Fruit fly (Drosophila melanogaster) whole organism, prepupa: Measurements from ENCODE around the gene CG10588.

Experiments
- CG10669 ChIP-seq: fragments of 200-800 bp; sonication (Bioruptor generic); optimal IDR thresholded peaks from 3 replicates; lab custom pipeline; 2018; ENCODE audit warnings: missing biosample characterization, mild to moderate bottlenecking, missing genetic modification characterization, moderate library complexity
- CG11762 ChIP-seq: fragments of 200-800 bp; sonication (Bioruptor generic); optimal IDR thresholded peaks from 3 replicates; lab custom pipeline; 2016; ENCODE audit warnings: missing biosample characterization, missing genetic modification characterization; ENCODE audit not compliant: insufficient read depth
- CG15336 ChIP-seq: fragments of 200-800 bp; sonication (Bioruptor generic); IDR thresholded peaks from 2 replicates; pipeline ENCODE4 v1.3.6; 2022; ENCODE audit warnings: missing biosample characterization, missing genetic modification characterization
- CG1621 ChIP-seq: fragments of 200-800 bp; sonication (Bioruptor generic); optimal IDR thresholded peaks from 3 replicates; lab custom pipeline; 2018; ENCODE audit warnings: missing biosample characterization, mild to moderate bottlenecking, missing genetic modification characterization
- CG31627 ChIP-seq: fragments of 200-800 bp; sonication (Bioruptor generic); optimal IDR thresholded peaks from 3 replicates; lab custom pipeline; 2016; ENCODE audit warnings: missing biosample characterization, missing genetic modification characterization
- CG32006 ChIP-seq: fragments of 200-800 bp; sonication (Bioruptor generic); optimal IDR thresholded peaks from 3 replicates; lab custom pipeline; 2017; ENCODE audit warnings: missing biosample characterization, mild to moderate bottlenecking, missing genetic modification characterization
- CG34406 ChIP-seq: fragments of 200-800 bp; sonication (Bioruptor generic); optimal IDR thresholded peaks from 3 replicates; lab custom pipeline; 2016; ENCODE audit warnings: missing biosample characterization, missing genetic modification characterization
- CG3919 ChIP-seq: fragments of 200-800 bp; sonication (Bioruptor generic); optimal IDR thresholded peaks from 3 replicates; lab custom pipeline; 2016; ENCODE audit warnings: missing biosample characterization, missing genetic modification characterization
- CG6163 ChIP-seq: fragments of 200-800 bp; sonication (Bioruptor generic); IDR thresholded peaks from 3 replicates; pipeline ENCODE4 v1.3.6; 2022; ENCODE audit warnings: missing biosample characterization, missing genetic modification characterization
- CG6276 ChIP-seq: fragments of 200-800 bp; sonication (Bioruptor generic); optimal IDR thresholded peaks from 2 replicates; lab custom pipeline; 2017; ENCODE audit warnings: missing biosample characterization, mild to moderate bottlenecking, missing genetic modification characterization
- CG6792 ChIP-seq: fragments of 200-800 bp; sonication (Bioruptor generic); optimal IDR thresholded peaks from 3 replicates; lab custom pipeline; 2016; ENCODE audit warnings: missing biosample characterization, missing genetic modification characterization
- CG6808 ChIP-seq: fragments of 200-800 bp; sonication (Bioruptor generic); optimal IDR thresholded peaks from 3 replicates; lab custom pipeline; 2017; ENCODE audit warnings: missing biosample characterization, missing genetic modification characterization, mild to moderate bottlenecking, moderate library complexity, missing genetic modification reagents
- CG6854 ChIP-seq: fragments of 200-800 bp; sonication (Bioruptor generic); optimal IDR thresholded peaks from 2 replicates; lab custom pipeline; 2017; ENCODE audit warnings: missing biosample characterization, mild to moderate bottlenecking, missing genetic modification characterization
- CG8319 ChIP-seq: fragments of 200-800 bp; sonication (Bioruptor generic); optimal IDR thresholded peaks from 3 replicates; lab custom pipeline; 2016; ENCODE audit warnings: missing biosample characterization, missing genetic modification characterization
- Eip75B ChIP-seq: fragments of 200-800 bp; sonication (Bioruptor generic); optimal IDR thresholded peaks from 3 replicates; lab custom pipeline; 2016; ENCODE audit warnings: missing biosample characterization, missing genetic modification characterization
- Eip78C ChIP-seq: fragments of 200-800 bp; sonication (Bioruptor generic); peaks from one replicate; lab custom pipeline; 2016; ENCODE audit warnings: missing biosample characterization, missing genetic modification characterization
- Gug ChIP-seq: fragments of 200-800 bp; sonication (Bioruptor generic); IDR thresholded peaks from 2 replicates; pipeline ENCODE4 v1.3.6; 2022; ENCODE audit warnings: missing biosample characterization, missing genetic modification characterization
- Hr38 ChIP-seq: sonication (Bioruptor generic); optimal IDR thresholded peaks from 2 replicates; lab custom pipeline; 2016; ENCODE audit warnings: missing biosample characterization, missing genetic modification characterization
- Hr39 ChIP-seq: fragments of 200-800 bp; sonication (Bioruptor generic); optimal IDR thresholded peaks from 2 replicates; lab custom pipeline; 2016; ENCODE audit warnings: missing biosample characterization, missing genetic modification characterization
- Lpt ChIP-seq: fragments of 200-800 bp; sonication (Bioruptor generic); optimal IDR thresholded peaks from 3 replicates; lab custom pipeline; 2016; ENCODE audit warnings: missing biosample characterization, missing genetic modification characterization
- Met ChIP-seq: fragments of 200-800 bp; sonication (Bioruptor generic); optimal IDR thresholded peaks from 3 replicates; lab custom pipeline; 2016; ENCODE audit warnings: missing biosample characterization, missing genetic modification characterization
- OdsH ChIP-seq: fragments of 200-800 bp; sonication (Bioruptor generic); optimal IDR thresholded peaks from 3 replicates; lab custom pipeline; 2016; ENCODE audit warnings: missing biosample characterization, missing genetic modification characterization
- Smox ChIP-seq: fragments of 200-800 bp; sonication (Bioruptor generic); optimal IDR thresholded peaks from 3 replicates; lab custom pipeline; 2016; ENCODE audit warnings: missing biosample characterization, missing genetic modification characterization
- Sox102F ChIP-seq: fragments of 200-800 bp; sonication (Bioruptor generic); optimal IDR thresholded peaks from 2 replicates; lab custom pipeline; 2016; ENCODE audit warnings: missing biosample characterization, mild to moderate bottlenecking, missing genetic modification characterization
- achi ChIP-seq: fragments of 200-800 bp; sonication (Bioruptor generic); optimal IDR thresholded peaks from 3 replicates; lab custom pipeline; 2016; ENCODE audit warnings: missing biosample characterization, missing genetic modification characterization
- acj6 ChIP-seq: fragments of 200-800 bp; sonication (Bioruptor generic); optimal IDR thresholded peaks from 3 replicates; lab custom pipeline; 2016; ENCODE audit warnings: missing biosample characterization, missing genetic modification characterization
- cyc ChIP-seq: fragments of 200-800 bp; sonication (Bioruptor generic); optimal IDR thresholded peaks from 3 replicates; lab custom pipeline; 2016; ENCODE audit warnings: missing biosample characterization, missing genetic modification characterization
- dac ChIP-seq: fragments of 200-800 bp; sonication (Bioruptor generic); optimal IDR thresholded peaks from 2 replicates; lab custom pipeline; 2017; ENCODE audit warnings: missing biosample characterization, mild to moderate bottlenecking, missing genetic modification characterization
- dsx ChIP-seq: fragments of 200-800 bp; optimal IDR thresholded peaks from 3 replicates; lab custom pipeline; 2019; ENCODE audit warnings: missing biosample characterization, mild to moderate bottlenecking, missing genetic modification characterization, moderate library complexity; ENCODE audit not compliant: poor library complexity, severe bottlenecking
- eg ChIP-seq: fragments of 200-800 bp; sonication (Bioruptor generic); IDR thresholded peaks from 3 replicates; pipeline ENCODE4 v1.3.6; 2022; ENCODE audit warnings: missing biosample characterization, missing genetic modification characterization
- esn ChIP-seq: fragments of 200-800 bp; sonication (Bioruptor generic); optimal IDR thresholded peaks from 2 replicates; lab custom pipeline; 2016; ENCODE audit warnings: missing biosample characterization, mild to moderate bottlenecking, missing genetic modification characterization, moderate library complexity
- fd85E ChIP-seq: fragments of 200-800 bp; sonication (Bioruptor generic); optimal IDR thresholded peaks from 3 replicates; lab custom pipeline; 2016; ENCODE audit warnings: missing biosample characterization, missing genetic modification characterization
- fkh ChIP-seq: fragments of 200-800 bp; sonication (Bioruptor generic); optimal IDR thresholded peaks from 3 replicates; lab custom pipeline; 2017; ENCODE audit warnings: missing biosample characterization, mild to moderate bottlenecking, missing genetic modification characterization, moderate library complexity
- lz ChIP-seq: fragments of 200-800 bp; sonication (Bioruptor generic); optimal IDR thresholded peaks from 3 replicates; lab custom pipeline; 2016; ENCODE audit warnings: missing biosample characterization, missing genetic modification characterization
- pdm3 ChIP-seq: fragments of 200-800 bp; sonication (Bioruptor generic); optimal IDR thresholded peaks from 3 replicates; lab custom pipeline; 2016; ENCODE audit warnings: missing biosample characterization, missing genetic modification characterization
- salr ChIP-seq, 2 experiments: fragments of 200-800 bp; sonication (Bioruptor generic); optimal IDR thresholded peaks; 3 replicates each; lab custom pipeline; 2016 to 2018; ENCODE audit warnings: missing biosample characterization in 2 of 2, missing genetic modification characterization in 2 of 2, mild to moderate bottlenecking in 1 of 2
- spab ChIP-seq: fragments of 200-800 bp; sonication (Bioruptor generic); optimal IDR thresholded peaks from 2 replicates; lab custom pipeline; 2017; ENCODE audit warnings: missing biosample characterization, mild to moderate bottlenecking, missing genetic modification characterization, missing genetic modification reagents
- ss ChIP-seq, 2 experiments: fragments of 200-800 bp; sonication (Bioruptor generic); optimal IDR thresholded peaks; 2 replicates in 1 of 2; 3 replicates in 1 of 2; lab custom pipeline; 2017 to 2018; ENCODE audit warnings: mild to moderate bottlenecking in 2 of 2, missing biosample characterization in 2 of 2, missing genetic modification characterization in 2 of 2, moderate library complexity in 1 of 2
- svp ChIP-seq: fragments of 200-800 bp; sonication (Bioruptor generic); peaks from one replicate; lab custom pipeline; 2016; ENCODE audit warnings: missing biosample characterization, missing genetic modification characterization
- vri ChIP-seq: fragments of 200-800 bp; sonication (Bioruptor generic); optimal IDR thresholded peaks from 3 replicates; lab custom pipeline; 2016; ENCODE audit warnings: missing biosample characterization, mild to moderate bottlenecking, missing genetic modification characterization

CG10588 gene

DNA sequence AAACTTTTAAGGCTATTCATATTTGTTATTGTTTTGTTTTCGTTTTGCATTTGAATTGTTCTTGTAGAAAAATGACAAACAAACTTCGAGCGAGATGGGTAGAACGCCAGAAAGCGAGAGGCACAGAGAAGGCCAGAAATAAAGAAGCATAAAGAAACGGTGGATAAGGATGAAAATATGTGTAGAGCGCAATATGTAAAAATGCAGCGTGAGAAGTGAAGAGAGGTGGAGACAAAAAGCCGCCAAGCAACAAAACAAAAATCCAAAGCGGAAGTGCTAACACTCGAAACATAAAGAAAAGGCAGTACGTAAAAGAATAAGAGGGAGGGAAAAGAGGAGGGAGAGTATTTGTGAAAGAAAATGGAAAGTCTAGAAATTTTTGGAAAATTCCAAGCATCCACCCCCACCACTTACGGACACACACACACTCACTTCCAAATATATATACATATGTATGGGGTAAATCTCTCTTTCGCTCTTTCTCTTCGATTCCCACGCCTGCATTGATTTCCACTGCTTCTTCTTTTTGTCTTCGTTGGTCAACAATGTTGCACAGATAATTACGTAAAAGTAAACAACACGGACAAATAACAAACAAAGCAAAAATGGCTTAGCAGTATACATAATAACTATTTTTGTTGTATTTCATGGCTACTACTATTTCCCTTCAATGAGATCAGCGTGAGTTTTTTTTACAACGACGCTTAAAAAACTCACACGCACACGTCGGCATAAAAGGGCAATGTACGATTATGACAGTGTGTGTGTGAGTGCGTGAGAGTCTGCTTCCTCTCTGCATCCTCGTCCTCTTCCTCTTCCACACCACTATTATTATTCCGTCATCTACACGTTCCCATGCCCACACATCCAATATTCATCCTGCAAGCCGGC is 50.9 kb downstream of the CG10588 start:
- TF ChIP-seq dsx (GFP tag; lab: Kevin White, UChicago) = peak; percentile 98
- TF ChIP-seq acj6 (GFP tag; lab: Kevin White, UChicago) = no peak
- peak; percentile 57; the same call in 2 of the 3 replicates for TF ChIP-seq CG6163 (GFP tag; lab: Robert Waterston, UW)

DNA sequence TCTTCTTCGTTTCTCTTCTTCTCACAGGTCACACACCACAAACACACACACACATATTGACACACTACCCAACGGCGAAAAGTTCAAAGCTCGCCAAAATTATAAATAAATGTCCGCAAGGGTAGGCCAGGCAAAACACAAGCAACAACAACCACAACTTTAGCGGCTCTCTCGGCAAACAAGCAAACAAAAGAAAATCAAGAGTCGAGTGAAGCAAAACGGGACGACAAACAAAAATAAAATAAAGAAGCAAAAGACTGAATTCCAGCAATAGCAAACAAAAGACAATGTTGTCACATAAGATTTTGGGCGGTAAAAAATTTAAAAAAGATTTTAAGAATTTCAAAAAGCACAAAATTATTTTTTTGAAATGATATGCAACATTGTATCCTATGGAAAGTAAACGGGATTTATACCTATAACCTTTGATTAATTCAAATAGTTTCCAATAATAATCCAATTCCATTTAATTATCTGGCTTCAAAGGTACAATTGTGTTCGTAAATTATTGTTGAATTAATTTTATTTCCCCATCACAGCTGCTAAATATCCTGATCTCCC is 51.6 kb downstream of the CG10588 start:
- TF ChIP-seq Sox102F (GFP tag; lab: Kevin White, UChicago) (peak; percentile 12), achi (GFP tag; lab: Kevin White, UChicago) (peak; percentile 18), CG6163 (GFP tag; lab: Robert Waterston, UW) (no peak), Met (GFP tag; lab: Kevin White, UChicago) (peak; percentile 8), Eip78C (GFP tag; lab: Kevin White, UChicago) (peak; percentile 77), CG34406 (peak; percentile 7), fkh (peak; percentile 63), pdm3 (GFP tag; lab: Kevin White, UChicago) (peak; percentile 7), salr (GFP tag; optimal IDR thresholded peaks at IDR 0.05; lab: Kevin White, UChicago) (peak in 1 of 2 experiments; percentile 7), CG1621 (tag; lab: Kevin White, UChicago) (no peak), esn (peak; percentile 19)
- TF ChIP-seq, all 60 proteins: peak for 9

DNA sequence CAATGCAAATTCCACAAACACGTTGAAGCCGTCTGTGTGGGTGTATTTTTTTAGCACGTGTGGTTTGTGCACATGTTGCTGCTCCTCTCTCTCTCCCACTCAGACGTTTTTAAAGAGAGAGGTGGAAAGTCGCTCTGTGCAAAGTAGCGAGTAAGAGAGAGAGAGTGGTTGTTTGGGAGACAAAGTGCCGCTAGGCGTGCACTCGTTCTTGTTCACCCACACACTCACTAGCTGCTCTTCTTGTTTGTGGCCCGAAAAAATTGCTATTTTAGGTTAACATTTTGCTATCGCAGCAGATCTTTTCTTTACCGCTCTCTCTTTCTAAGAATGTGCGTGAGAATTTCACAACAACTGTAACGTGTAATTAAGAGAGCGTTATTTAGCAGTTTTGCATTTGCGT is 52.2 kb downstream of the CG10588 start:
- TF ChIP-seq fkh (no peak), eg (peak; percentile 24; the same call in 1 of the 3 replicates), Lpt (GFP tag; lab: Kevin White, UChicago) (no peak), CG6163 (GFP tag; lab: Robert Waterston, UW) (peak; percentile 39; the same call in 1 of the 3 replicates), ss (GFP tag; optimal IDR thresholded peaks at IDR 0.05; lab: Kevin White, UChicago) (peak in 1 of 2 experiments; percentile 2), fd85E (GFP tag; lab: Kevin White, UChicago) (peak; percentile 21)

DNA sequence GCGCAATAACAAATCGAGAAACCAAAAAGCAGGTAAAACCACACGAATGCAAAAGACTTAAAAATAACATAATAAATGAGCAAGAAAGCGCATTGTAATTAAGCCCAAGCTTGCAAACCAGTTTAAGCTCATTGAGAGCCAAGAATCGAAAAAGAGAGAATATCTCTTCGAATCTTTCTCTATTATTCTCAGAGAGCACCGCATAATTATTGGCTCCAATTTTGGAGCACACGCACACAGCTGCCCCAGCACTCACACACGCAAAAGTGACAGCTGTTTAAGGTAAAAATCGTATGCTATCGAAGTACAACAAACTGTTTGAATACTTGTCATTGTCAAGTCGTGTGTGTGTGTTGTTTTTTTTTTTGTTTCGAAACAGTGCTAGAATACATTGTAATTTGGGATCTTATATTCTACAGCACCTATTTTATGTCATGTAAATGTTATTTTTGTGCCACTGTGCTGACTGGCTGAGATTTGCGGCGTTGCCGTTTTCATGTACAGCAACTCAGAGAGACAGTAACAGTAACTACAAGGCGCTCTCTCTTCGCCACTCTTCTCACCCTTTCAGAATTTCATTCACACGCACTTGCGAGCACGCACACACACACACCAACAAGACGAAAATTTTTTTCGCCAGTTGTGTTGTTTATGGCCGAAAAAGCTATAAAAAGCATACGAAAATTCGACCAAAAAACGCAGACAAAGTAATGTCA is 52.8 kb downstream of the CG10588 start:
- TF ChIP-seq CG15336 (peak; percentile 85), CG6792 (GFP tag; lab: Kevin White, UChicago) (peak; percentile 78), Sox102F (GFP tag; lab: Kevin White, UChicago) (peak; percentile 89), CG11762 (GFP tag; lab: Kevin White, UChicago) (peak; percentile 62), CG6854 (no peak), eg (peak; percentile 82), CG8319 (GFP tag; lab: Kevin White, UChicago) (peak; percentile 66), Smox (GFP tag; lab: Kevin White, UChicago) (peak; percentile 82), CG6808 (GFP tag; lab: Kevin White, UChicago) (peak; percentile 35), Hr39 (GFP tag; lab: Kevin White, UChicago) (peak; percentile 85), lz (GFP tag; lab: Kevin White, UChicago) (peak; percentile 86), CG3919 (peak; percentile 84), Gug (GFP tag; lab: Robert Waterston, UW) (peak; percentile 61), OdsH (GFP tag; lab: Kevin White, UChicago) (peak; percentile 71), fkh (no peak), Hr38 (no peak), Eip78C (GFP tag; lab: Kevin White, UChicago) (peak; percentile 95), svp (GFP tag; lab: Kevin White, UChicago) (peak; percentile 91), achi (GFP tag; lab: Kevin White, UChicago) (peak; percentile 87), CG1621 (tag; lab: Kevin White, UChicago) (peak; percentile 46), fd85E (GFP tag; lab: Kevin White, UChicago) (peak; percentile 32), CG31627 (GFP tag; lab: Kevin White, UChicago) (peak; percentile 80), dac (GFP tag; lab: Kevin White, UChicago) (peak; percentile 46), CG32006 (GFP tag; lab: Kevin White, UChicago) (peak; percentile 73), CG10669 (GFP tag; lab: Kevin White, UChicago) (peak; percentile 60), cyc (GFP tag; lab: Kevin White, UChicago) (peak; percentile 81), spab (GFP tag; lab: Kevin White, UChicago) (peak; percentile 34), Eip75B (GFP tag; lab: Kevin White, UChicago) (peak; percentile 87), CG6276 (GFP tag; lab: Kevin White, UChicago) (peak; percentile 68), vri (peak; percentile 78)
